Worm (Caenorhabditis elegans) whole organism, L3 larva: ENCODE data around the gene mml-1.

Experiments used
- ama-1 ChIP-seq: fragments of 150-350 bp; optimal IDR thresholded peaks from 2 replicates; lab custom pipeline; 2018
- ceh-9 ChIP-seq: sonication (generic microtip); optimal IDR thresholded peaks from 2 replicates; lab custom pipeline; 2018; ENCODE audit warnings: missing biosample characterization, missing genetic modification characterization
- elt-1 ChIP-seq: fragments of 150-350 bp; optimal IDR thresholded peaks from 2 replicates; lab custom pipeline; 2014; ENCODE audit warnings: missing biosample characterization, missing genetic modification characterization
- mml-1 ChIP-seq: fragments of 150-350 bp; sonication (generic microtip); optimal IDR thresholded peaks from 3 replicates; lab custom pipeline; 2014; ENCODE audit warnings: missing biosample characterization, missing genetic modification characterization
- nhr-12 ChIP-seq: fragments of 150-350 bp; optimal IDR thresholded peaks from 2 replicates; lab custom pipeline; 2014; ENCODE audit warnings: missing biosample characterization, missing genetic modification characterization
- nhr-237 ChIP-seq: fragments of 150-350 bp; optimal IDR thresholded peaks from 2 replicates; lab custom pipeline; 2014; ENCODE audit warnings: missing biosample characterization, missing genetic modification characterization
- nhr-28 ChIP-seq: fragments of 150-350 bp; optimal IDR thresholded peaks from 2 replicates; lab custom pipeline; 2014; ENCODE audit warnings: missing biosample characterization, missing genetic modification characterization
- snpc-4 ChIP-seq: fragments of 150-350 bp; optimal IDR thresholded peaks from 2 replicates; lab custom pipeline; 2014; ENCODE audit warnings: missing biosample characterization, missing genetic modification characterization

DNA sequence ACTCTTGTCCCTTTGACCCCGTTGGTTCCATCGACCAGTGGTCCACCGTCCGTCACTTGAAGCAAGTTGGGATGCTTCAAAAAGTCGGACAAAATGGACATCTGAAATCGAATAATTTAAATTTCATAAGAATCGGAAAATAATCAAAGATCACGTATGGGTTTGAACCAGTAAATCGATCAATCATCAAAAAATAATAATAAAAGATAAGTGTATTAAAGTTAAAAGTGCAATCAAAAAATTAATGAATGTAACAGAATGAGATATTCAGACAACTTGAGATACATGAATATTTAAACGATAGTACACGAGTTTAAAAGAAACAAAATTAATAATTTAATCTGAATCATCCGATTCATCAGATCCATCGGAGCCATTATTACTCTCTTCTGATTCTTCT, 4.4 kb upstream of the mml-1 start, which contains the start of gene T20B12.7:
- no peak for TF ChIP-seq nhr-12 (tag; lab: Kevin White, UChicago)
- TF ChIP-seq nhr-28 (tag; lab: Kevin White, UChicago), result no peak
- TF ChIP-seq nhr-237, result no peak
- no peak for TF ChIP-seq ceh-9 (tag; lab: Kevin White, UChicago)
- no peak for TF ChIP-seq mml-1 (tag; lab: Kevin White, UChicago)
- TF ChIP-seq snpc-4 (tag; lab: Kevin White, UChicago), result no peak
- TF ChIP-seq elt-1 (tag; lab: Kevin White, UChicago), result no peak
- no peak for TF ChIP-seq ama-1 (lab: Kevin White, UChicago)
